Fruit fly (Drosophila melanogaster) whole organism, pupa: ENCODE results near the gene CG9368.

Experiments
- CG10348 ChIP-seq: fragments of 200-800 bp; sonication (Bioruptor generic); IDR thresholded peaks from 2 replicates; pipeline ENCODE4 v1.3.6; 2022; ENCODE audit warnings: missing biosample characterization, missing genetic modification characterization
- CG12605 ChIP-seq: fragments of 200-800 bp; sonication (Bioruptor generic); IDR thresholded peaks from 2 replicates; pipeline ENCODE4 v1.3.6; 2022; ENCODE audit warnings: missing biosample characterization, missing genetic modification characterization
- CG13204 ChIP-seq: fragments of 200-800 bp; sonication (Bioruptor generic); optimal IDR thresholded peaks from 2 replicates; lab custom pipeline; 2018; ENCODE audit warnings: missing biosample characterization, mild to moderate bottlenecking, missing genetic modification characterization, moderate library complexity
- CG14655 ChIP-seq: fragments of 200-800 bp; sonication (Bioruptor generic); optimal IDR thresholded peaks from 3 replicates; lab custom pipeline; 2017; ENCODE audit warnings: mild to moderate bottlenecking, missing biosample characterization, missing genetic modification reagents, missing genetic modification characterization
- CG15710 ChIP-seq: fragments of 200-800 bp; sonication (Bioruptor generic); optimal IDR thresholded peaks from 2 replicates; lab custom pipeline; 2018; ENCODE audit warnings: missing biosample characterization, mild to moderate bottlenecking, missing genetic modification characterization, moderate library complexity
- CG17806 ChIP-seq: fragments of 200-800 bp; sonication (Bioruptor generic); optimal IDR thresholded peaks from 2 replicates; lab custom pipeline; 2018; ENCODE audit warnings: missing biosample characterization, mild to moderate bottlenecking, missing genetic modification characterization, moderate library complexity
- CG32121 ChIP-seq: fragments of 200-800 bp; sonication (Bioruptor generic); IDR thresholded peaks from 2 replicates; pipeline ENCODE4 v1.3.6; 2022; ENCODE audit warnings: missing biosample characterization, missing genetic modification characterization
- CG4496 ChIP-seq: fragments of 200-800 bp; sonication (Bioruptor generic); IDR thresholded peaks from 3 replicates; pipeline ENCODE4 v1.3.6; 2022; ENCODE audit warnings: missing biosample characterization, missing genetic modification characterization
- CG8159 ChIP-seq: fragments of 200-800 bp; sonication (Bioruptor generic); optimal IDR thresholded peaks from 3 replicates; lab custom pipeline; 2018; ENCODE audit warnings: missing biosample characterization, mild to moderate bottlenecking, missing genetic modification characterization, moderate library complexity
- CG8301 ChIP-seq: fragments of 200-800 bp; sonication (Bioruptor generic); optimal IDR thresholded peaks from 2 replicates; lab custom pipeline; 2018; ENCODE audit warnings: missing biosample characterization, mild to moderate bottlenecking, missing genetic modification characterization
- CG9948 ChIP-seq: fragments of 200-800 bp; sonication (Bioruptor generic); optimal IDR thresholded peaks from 2 replicates; lab custom pipeline; 2018; ENCODE audit warnings: missing biosample characterization, mild to moderate bottlenecking, missing genetic modification characterization, moderate library complexity
- D1 ChIP-seq: fragments of 200-800 bp; sonication (Bioruptor generic); optimal IDR thresholded peaks from 2 replicates; lab custom pipeline; 2018; ENCODE audit warnings: missing biosample characterization, mild to moderate bottlenecking, missing genetic modification characterization, moderate library complexity
- EcR ChIP-seq: fragments of 200-800 bp; sonication (Bioruptor generic); optimal IDR thresholded peaks from 3 replicates; lab custom pipeline; 2019; ENCODE audit warnings: missing biosample characterization, missing genetic modification characterization, mild to moderate bottlenecking, moderate library complexity, missing genetic modification reagents
- Ets98B ChIP-seq: fragments of 200-800 bp; sonication (Bioruptor generic); IDR thresholded peaks from 2 replicates; pipeline ENCODE4 v1.3.6; 2022; ENCODE audit warnings: missing biosample characterization, missing genetic modification characterization
- Pif1A ChIP-seq: fragments of 200-800 bp; sonication (Bioruptor generic); optimal IDR thresholded peaks from 3 replicates; lab custom pipeline; 2016; ENCODE audit warnings: missing biosample characterization, missing genetic modification characterization
- Pif1B ChIP-seq: fragments of 200-800 bp; sonication (Bioruptor generic); optimal IDR thresholded peaks from 3 replicates; lab custom pipeline; 2016; ENCODE audit warnings: missing biosample characterization, missing genetic modification characterization
- Snoo ChIP-seq: fragments of 200-800 bp; sonication (Bioruptor generic); optimal IDR thresholded peaks from 3 replicates; lab custom pipeline; 2017; ENCODE audit warnings: missing biosample characterization, mild to moderate bottlenecking, missing genetic modification characterization, inconsistent platforms
- fd96Ca ChIP-seq: fragments of 200-800 bp; sonication (Bioruptor generic); IDR thresholded peaks from 3 replicates; pipeline ENCODE4 v1.3.6; 2022; ENCODE audit warnings: missing biosample characterization, missing genetic modification characterization
- gl ChIP-seq: fragments of 200-800 bp; sonication (Bioruptor generic); optimal IDR thresholded peaks from 2 replicates; lab custom pipeline; 2018; ENCODE audit warnings: missing biosample characterization, mild to moderate bottlenecking, missing genetic modification characterization
- rn ChIP-seq: fragments of 200-800 bp; sonication (Bioruptor generic); IDR thresholded peaks from 2 replicates; pipeline ENCODE4 v1.3.6; 2022; ENCODE audit warnings: missing biosample characterization, missing genetic modification characterization

CG9368 gene

dm6 chr3L:19562146-19562700 is 39.2 kb upstream of the CG9368 start:
- TF ChIP-seq CG12605 (GFP tag; lab: Robert Waterston, UW), result peak; percentile 30; the same call in 1 of the 2 replicates
- TF ChIP-seq CG15710 (tag; lab: Kevin White, UChicago), result no peak
- TF ChIP-seq EcR (GFP tag; lab: Kevin White, UChicago), result peak; percentile 82
- TF ChIP-seq CG8159 (tag; lab: Kevin White, UChicago), result no peak
- no peak for TF ChIP-seq CG9948
- no peak; the same call in 2 of the 3 replicates for TF ChIP-seq fd96Ca (GFP tag; lab: Robert Waterston, UW)

DNA sequence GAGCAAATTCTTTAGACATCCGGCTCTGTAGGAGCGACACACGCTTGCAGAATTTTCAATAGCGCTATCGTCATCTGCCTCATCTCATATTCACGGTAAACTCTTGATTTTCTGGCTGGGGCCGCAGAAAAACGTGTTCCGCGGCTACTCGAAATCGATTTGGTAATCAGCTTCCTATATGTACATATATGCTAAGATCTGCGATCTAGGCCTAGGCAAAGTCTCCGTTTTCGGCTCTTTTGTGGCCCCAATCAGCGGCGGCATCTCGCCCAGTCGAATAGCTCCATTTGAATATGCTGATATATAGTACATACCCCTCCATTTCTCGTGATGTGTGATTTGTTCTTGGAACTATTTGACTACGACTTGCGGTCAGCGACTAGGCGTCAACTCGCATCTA is 38.4 kb upstream of the CG9368 start:
- no peak for TF ChIP-seq CG8159 (tag; lab: Kevin White, UChicago)
- TF ChIP-seq Ets98B (GFP tag; lab: Robert Waterston, UW), result no peak
- no peak for TF ChIP-seq CG12605 (GFP tag; lab: Robert Waterston, UW)
- TF ChIP-seq CG8301 (tag; lab: Kevin White, UChicago), result no peak
- TF ChIP-seq CG14655 (GFP tag; lab: Kevin White, UChicago), result no peak

- TF ChIP-seq CG8301 (tag; lab: Kevin White, UChicago) (no peak), CG10348 (GFP tag; lab: Robert Waterston, UW) (no peak), EcR (GFP tag; lab: Kevin White, UChicago) (peak; percentile 14)
Observed at dm6 chr3L:19564905-19565700, 36.3 kb upstream of the CG9368 start.

DNA sequence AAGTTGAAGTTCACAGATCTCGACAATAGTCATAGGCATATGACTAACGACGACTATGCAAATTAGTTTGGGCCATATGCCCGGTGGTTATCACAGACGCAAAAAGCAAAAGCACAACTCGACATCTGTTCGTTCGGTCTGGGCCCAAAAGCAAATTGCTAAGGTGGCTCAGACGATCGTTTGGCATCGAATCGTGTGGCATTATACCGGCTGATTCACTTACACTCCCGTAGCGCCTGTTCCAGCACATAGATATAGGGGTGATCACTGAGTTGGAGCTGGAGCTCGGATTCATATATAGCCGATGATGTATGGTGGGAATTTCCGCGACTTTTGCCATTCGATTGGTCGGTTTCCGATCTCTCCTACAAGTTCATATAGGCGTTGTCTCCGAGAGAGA is 35.3 kb upstream of the CG9368 start:
- TF ChIP-seq fd96Ca (GFP tag; lab: Robert Waterston, UW) (no peak), Pif1B (no peak), CG14655 (GFP tag; lab: Kevin White, UChicago) (no peak), gl (tag; lab: Kevin White, UChicago) (no peak), CG4496 (GFP tag; lab: Robert Waterston, UW) (no peak), CG9948 (no peak), CG32121 (GFP tag; lab: Robert Waterston, UW) (no peak), EcR (GFP tag; lab: Kevin White, UChicago) (no peak), Snoo (tag; lab: Kevin White, UChicago) (no peak), CG8301 (tag; lab: Kevin White, UChicago) (no peak), CG13204 (GFP tag; lab: Kevin White, UChicago) (no peak), CG17806 (tag; lab: Kevin White, UChicago) (no peak), rn (GFP tag; lab: Robert Waterston, UW) (no peak), CG10348 (GFP tag; lab: Robert Waterston, UW) (no peak)

DNA sequence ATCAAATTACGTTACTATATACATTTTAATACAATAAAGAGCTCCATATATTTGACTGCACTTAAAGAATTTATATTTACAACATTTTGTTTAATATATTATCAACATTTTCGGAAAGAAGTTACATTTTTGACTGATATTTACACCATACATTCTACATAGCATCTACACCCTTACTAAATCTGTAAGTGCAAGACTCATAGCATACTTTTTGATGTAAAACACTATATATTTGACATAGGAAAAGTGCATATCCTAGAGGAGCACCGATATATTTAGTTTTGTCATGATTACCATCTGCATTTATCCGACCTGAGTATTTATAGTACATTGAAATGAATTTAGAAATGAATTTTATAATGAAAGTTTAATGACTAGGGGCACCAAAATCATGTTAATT is 32.4 kb upstream of the CG9368 start:
- no peak for TF ChIP-seq rn (GFP tag; lab: Robert Waterston, UW)
- TF ChIP-seq Snoo (tag; lab: Kevin White, UChicago), result no peak
- no peak for TF ChIP-seq CG32121 (GFP tag; lab: Robert Waterston, UW)
- TF ChIP-seq CG13204 (GFP tag; lab: Kevin White, UChicago), result no peak
- no peak for TF ChIP-seq D1 (tag; lab: Kevin White, UChicago)
- no peak for TF ChIP-seq CG14655 (GFP tag; lab: Kevin White, UChicago)
- no peak for TF ChIP-seq fd96Ca (GFP tag; lab: Robert Waterston, UW)
- TF ChIP-seq CG12605 (GFP tag; lab: Robert Waterston, UW), result no peak

DNA sequence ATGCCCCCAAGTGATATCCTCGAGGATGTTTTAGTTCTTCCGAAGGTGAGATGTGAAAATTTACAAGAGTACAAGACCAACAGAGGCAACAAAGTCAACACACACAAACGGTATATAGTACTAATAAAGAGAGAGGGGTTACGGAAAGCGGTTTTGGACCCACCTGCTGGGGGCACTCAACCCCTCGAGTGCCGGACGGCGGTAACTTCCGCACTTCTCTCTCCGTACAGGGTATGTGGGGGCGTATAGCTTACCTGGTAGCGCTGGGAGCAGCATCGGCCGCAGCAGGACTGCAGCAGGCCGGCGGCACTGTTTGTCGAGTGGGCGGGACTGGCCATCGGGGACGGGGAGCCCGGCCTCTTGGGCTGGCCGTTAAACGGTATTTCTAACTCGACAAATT is 32.0 kb upstream of the CG9368 start:
- TF ChIP-seq CG14655 (GFP tag; lab: Kevin White, UChicago) (no peak), CG8159 (tag; lab: Kevin White, UChicago) (no peak), Snoo (tag; lab: Kevin White, UChicago) (no peak), gl (tag; lab: Kevin White, UChicago) (no peak), D1 (tag; lab: Kevin White, UChicago) (no peak), Pif1A (GFP tag; lab: Kevin White, UChicago) (no peak), Ets98B (GFP tag; lab: Robert Waterston, UW) (no peak), EcR (GFP tag; lab: Kevin White, UChicago) (no peak), CG17806 (tag; lab: Kevin White, UChicago) (no peak), CG8301 (tag; lab: Kevin White, UChicago) (no peak), CG12605 (GFP tag; lab: Robert Waterston, UW) (no peak), Pif1B (no peak), rn (GFP tag; lab: Robert Waterston, UW) (no peak)
- TF ChIP-seq, all 21 proteins: peak for 0

- TF ChIP-seq Pif1A (GFP tag; lab: Kevin White, UChicago) (no peak), CG14655 (GFP tag; lab: Kevin White, UChicago) (no peak), CG12605 (GFP tag; lab: Robert Waterston, UW) (no peak), Pif1B (no peak), Ets98B (GFP tag; lab: Robert Waterston, UW) (no peak), CG17806 (tag; lab: Kevin White, UChicago) (no peak), CG9948 (no peak)
Observed at dm6 chr3L:19574452-19574851, 27.0 kb upstream of the CG9368 start.
